Worm (Caenorhabditis elegans) whole organism, L1 larva: ENCODE results near the gene tag-120.

Experiments used
- C04F5.9 ChIP-seq: sonication (generic microtip); optimal IDR thresholded peaks from 2 replicates; lab custom pipeline; 2016; ENCODE audit warnings: missing genetic modification characterization, missing compliant biosample characterization
- Y116A8C.19 ChIP-seq: sonication (generic microtip); optimal IDR thresholded peaks from 2 replicates; lab custom pipeline; 2016; ENCODE audit warnings: missing compliant biosample characterization, missing genetic modification characterization, borderline replicate concordance
- alr-1 ChIP-seq: fragments of 200-800 bp; sonication (Bioruptor generic); optimal IDR thresholded peaks from 2 replicates; lab custom pipeline; 2018; ENCODE audit warnings: borderline replicate concordance, mild to moderate bottlenecking, missing genetic modification characterization, missing compliant biosample characterization
- blmp-1 ChIP-seq: fragments of 150-350 bp; optimal IDR thresholded peaks from 2 replicates; lab custom pipeline; 2014; ENCODE audit warnings: missing biosample characterization, missing genetic modification characterization
- ces-1 ChIP-seq: fragments of 150-350 bp; optimal IDR thresholded peaks from 2 replicates; lab custom pipeline; 2014; ENCODE audit warnings: missing biosample characterization, missing genetic modification reagents, missing genetic modification characterization
- efl-3 ChIP-seq: fragments of 200-800 bp; sonication (Bioruptor generic); optimal IDR thresholded peaks from 2 replicates; lab custom pipeline; 2018; ENCODE audit warnings: mild to moderate bottlenecking, missing genetic modification characterization, missing compliant biosample characterization
- elt-2 ChIP-seq: sonication (generic microtip); optimal IDR thresholded peaks from 2 replicates; lab custom pipeline; 2016; ENCODE audit warnings: missing genetic modification characterization, mild to moderate bottlenecking, inconsistent platforms, missing compliant biosample characterization, missing genetic modification reagents
- elt-3 ChIP-seq, 6 experiments: fragments of 150-350 bp in 1 of 6; sonication (generic microtip); optimal IDR thresholded peaks; 2 replicates each; lab custom pipeline; 2017 to 2018; ENCODE audit warnings: missing biosample characterization in 6 of 6, missing genetic modification characterization in 6 of 6, inconsistent platforms in 1 of 6
- fkh-4 ChIP-seq: sonication (generic microtip); optimal IDR thresholded peaks from 2 replicates; lab custom pipeline; 2016; ENCODE audit warnings: missing compliant biosample characterization, missing genetic modification characterization, borderline replicate concordance
- fos-1 ChIP-seq: fragments of 150-350 bp; optimal IDR thresholded peaks from 2 replicates; lab custom pipeline; 2014; ENCODE audit warnings: missing biosample characterization, missing genetic modification characterization
- grh-1 ChIP-seq: fragments of 200-800 bp; sonication (Bioruptor generic); IDR thresholded peaks from 2 replicates; pipeline ENCODE4 v1.3.6; 2022; ENCODE audit warnings: missing genetic modification reagents, missing genetic modification characterization, missing compliant biosample characterization
- hlh-17 ChIP-seq: fragments of 200-800 bp; sonication (Bioruptor generic); optimal IDR thresholded peaks from 2 replicates; lab custom pipeline; 2018; ENCODE audit warnings: missing genetic modification characterization, mild to moderate bottlenecking, missing compliant biosample characterization, moderate library complexity, borderline replicate concordance
- irx-1 ChIP-seq: sonication (generic microtip); optimal IDR thresholded peaks from 2 replicates; lab custom pipeline; 2016; ENCODE audit warnings: missing genetic modification characterization, missing compliant biosample characterization
- isw-1 ChIP-seq: fragments of 200-800 bp; sonication (Bioruptor generic); IDR thresholded peaks from 2 replicates; pipeline ENCODE4 v1.3.6; 2022; ENCODE audit warnings: missing genetic modification characterization, missing compliant biosample characterization
- jun-1 ChIP-seq: fragments of 150-350 bp; optimal IDR thresholded peaks from 2 replicates; lab custom pipeline; 2014; ENCODE audit warnings: missing biosample characterization, missing genetic modification reagents, missing genetic modification characterization
- lin-13 ChIP-seq: fragments of 150-350 bp; optimal IDR thresholded peaks from 2 replicates; lab custom pipeline; 2014; ENCODE audit warnings: missing biosample characterization, missing genetic modification reagents, missing genetic modification characterization
- lin-14 ChIP-seq: fragments of 200-800 bp; sonication (Bioruptor generic); optimal IDR thresholded peaks from 2 replicates; lab custom pipeline; 2018; ENCODE audit warnings: mild to moderate bottlenecking, missing genetic modification characterization, moderate library complexity, missing compliant biosample characterization
- lin-35 ChIP-seq, 2 experiments: fragments of 150-350 bp; optimal IDR thresholded peaks; 2 replicates each; lab custom pipeline; 2014; ENCODE audit warnings: missing biosample characterization in 2 of 2, missing genetic modification characterization in 2 of 2, missing genetic modification reagents in 2 of 2
- lsy-2 ChIP-seq, 2 experiments: fragments of 150-350 bp; optimal IDR thresholded peaks; 2 replicates each; lab custom pipeline; 2014; ENCODE audit warnings: missing biosample characterization in 2 of 2, missing genetic modification characterization in 2 of 2
- nhr-19 ChIP-seq: fragments of 200-800 bp; sonication (Bioruptor generic); conservative IDR thresholded peaks from 2 replicates; pipeline ENCODE4 v1.3.6; 2022; ENCODE audit warnings: missing genetic modification characterization, missing compliant biosample characterization
- nhr-20 ChIP-seq: sonication (generic microtip); optimal IDR thresholded peaks from 2 replicates; lab custom pipeline; 2016; ENCODE audit warnings: mild to moderate bottlenecking, missing genetic modification characterization, missing compliant biosample characterization
- nhr-71 ChIP-seq: sonication (generic microtip); optimal IDR thresholded peaks from 2 replicates; lab custom pipeline; 2016; ENCODE audit warnings: mild to moderate bottlenecking, missing genetic modification characterization, moderate library complexity, missing compliant biosample characterization
- nhr-76 ChIP-seq: sonication (generic microtip); optimal IDR thresholded peaks from 2 replicates; lab custom pipeline; 2017; ENCODE audit warnings: missing biosample characterization, missing genetic modification characterization
- nhr-77 ChIP-seq: fragments of 150-350 bp; optimal IDR thresholded peaks from 2 replicates; lab custom pipeline; 2014; ENCODE audit warnings: missing biosample characterization, missing genetic modification characterization
- nhr-84 ChIP-seq: sonication (generic microtip); optimal IDR thresholded peaks from 2 replicates; lab custom pipeline; 2017; ENCODE audit warnings: missing biosample characterization, missing genetic modification characterization
- nhr-85 ChIP-seq: sonication (generic microtip); peaks from one replicate; lab custom pipeline; 2016; ENCODE audit warnings: missing genetic modification characterization, inconsistent platforms, missing compliant biosample characterization
- nhr-90 ChIP-seq: sonication (generic microtip); optimal IDR thresholded peaks from 2 replicates; lab custom pipeline; 2016; ENCODE audit warnings: mild to moderate bottlenecking, missing genetic modification characterization, missing compliant biosample characterization; ENCODE audit not compliant: poor library complexity
- pqm-1 ChIP-seq: sonication (generic microtip); optimal IDR thresholded peaks from 3 replicates; lab custom pipeline; 2017; ENCODE audit warnings: missing biosample characterization, missing genetic modification characterization
- rnt-1 ChIP-seq: sonication (generic microtip); optimal IDR thresholded peaks from 2 replicates; lab custom pipeline; 2016; ENCODE audit warnings: mild to moderate bottlenecking, missing genetic modification characterization, moderate library complexity, missing compliant biosample characterization
- skn-1 ChIP-seq: fragments of 150-350 bp; optimal IDR thresholded peaks from 2 replicates; lab custom pipeline; 2014; ENCODE audit warnings: missing biosample characterization, missing genetic modification characterization
- tlp-1 ChIP-seq: fragments of 150-350 bp; optimal IDR thresholded peaks from 2 replicates; lab custom pipeline; 2014; ENCODE audit warnings: missing biosample characterization, missing genetic modification characterization
- unc-30 ChIP-seq: sonication (generic microtip); optimal IDR thresholded peaks from 2 replicates; lab custom pipeline; 2017; ENCODE audit warnings: missing biosample characterization, missing genetic modification characterization
- vab-15 ChIP-seq: sonication (generic microtip); optimal IDR thresholded peaks from 2 replicates; lab custom pipeline; 2017; ENCODE audit warnings: missing genotype, mild to moderate bottlenecking, missing genetic modification characterization, missing compliant biosample characterization

Gene tag-120

ce11 chrV:9709747-9710146, at the start of gene tag-120:
TSS of gene tag-120 (minus strand) at chrV:9709814.
- TF ChIP-seq fos-1 (tag; lab: Kevin White, UChicago) (no peak), elt-2 (tag; lab: Kevin White, UChicago) (peak; percentile 6), nhr-85 (tag; lab: Kevin White, UChicago) (no peak), nhr-76 (tag; lab: Kevin White, UChicago) (no peak)

- TF ChIP-seq rnt-1 (tag; lab: Kevin White, UChicago), result no peak
- no peak for TF ChIP-seq efl-3
- TF ChIP-seq lin-14 (GFP tag; lab: Kevin White, UChicago), result peak; percentile 62
- TF ChIP-seq unc-30 (tag; lab: Kevin White, UChicago), result no peak
- peak; percentile 96 for TF ChIP-seq blmp-1 (tag; lab: Kevin White, UChicago)
- TF ChIP-seq tlp-1 (tag; lab: Kevin White, UChicago), result no peak
- no peak for TF ChIP-seq jun-1 (tag; lab: Kevin White, UChicago)
Measured at ce11 chrV:9758437-9758836, 48.8 kb upstream of the tag-120 start.

- TF ChIP-seq grh-1 (GFP tag; lab: Robert Waterston, UW) (no peak), alr-1 (tag; lab: Kevin White, UChicago) (no peak), Y116A8C.19 (tag; lab: Kevin White, UChicago) (no peak), lin-13 (no peak), C04F5.9 (tag; lab: Kevin White, UChicago) (no peak), lsy-2 (tag; optimal IDR thresholded peaks at IDR 0.05; lab: Kevin White, UChicago) (no peak), nhr-71 (no peak), skn-1 (tag; lab: Kevin White, UChicago) (no peak), nhr-77 (no peak), nhr-85 (tag; lab: Kevin White, UChicago) (no peak), vab-15 (tag; lab: Kevin White, UChicago) (no peak), irx-1 (tag; lab: Kevin White, UChicago) (no peak), nhr-19 (no peak), elt-2 (tag; lab: Kevin White, UChicago) (no peak)
Measured at ce11 chrV:9757884-9758283, 48.3 kb upstream of the tag-120 start, which contains the start of gene F58E6.11. TSS of gene F58E6.11 (minus strand) at chrV:9757984.

- TF ChIP-seq hlh-17 (GFP tag; lab: Kevin White, UChicago), result no peak
- no peak for TF ChIP-seq lin-35 (GFP tag; optimal IDR thresholded peaks at IDR 0.05; lab: Kevin White, UChicago)
- TF ChIP-seq ces-1 (GFP tag; lab: Kevin White, UChicago), result no peak
- no peak for TF ChIP-seq nhr-84 (tag; lab: Kevin White, UChicago)
- TF ChIP-seq elt-2 (tag; lab: Kevin White, UChicago), result peak; percentile 87
- TF ChIP-seq nhr-90, result no peak
- TF ChIP-seq lin-13, result no peak
- no peak for TF ChIP-seq jun-1 (tag; lab: Kevin White, UChicago)
- TF ChIP-seq pqm-1 (tag; lab: Kevin White, UChicago), result peak; percentile 2
- no peak for TF ChIP-seq tlp-1 (tag; lab: Kevin White, UChicago)
- TF ChIP-seq isw-1 (GFP tag; lab: Robert Waterston, UW), result no peak
- no peak for TF ChIP-seq Y116A8C.19 (tag; lab: Kevin White, UChicago)
Measured at ce11 chrV:9756242-9756641, 46.6 kb upstream of the tag-120 start, which contains the start of gene hrg-3. TSS of gene hrg-3 (plus strand) at chrV:9756468.

- TF ChIP-seq lsy-2 (tag; optimal IDR thresholded peaks at IDR 0.05; lab: Kevin White, UChicago) (no peak), jun-1 (tag; lab: Kevin White, UChicago) (no peak), fkh-4 (no peak), elt-3 (tag; optimal IDR thresholded peaks at IDR 0.05; lab: Kevin White, UChicago) (no peak), nhr-20 (tag; lab: Kevin White, UChicago) (no peak)
Measured at ce11 chrV:9755725-9756124, 46.1 kb upstream of the tag-120 start, which contains the start of gene F58E6.8. TSS of gene F58E6.8 (minus strand) at chrV:9755825.
